Worm (Caenorhabditis elegans): ENCODE data around the gene him-18.

Gene him-18

ce11 chrIII:4739975-4740374 is 25.0 kb upstream of the him-18 start, which contains the start of gene ras-2:
ras-2 (minus strand) TSS chrIII:4740075.
- TF ChIP-seq snpc-4 (tag; optimal IDR thresholded peaks at IDR 0.05) (no peak), crh-2 (tag; optimal IDR thresholded peaks at IDR 0.05) (no peak), nhr-77 (tag; optimal IDR thresholded peaks at IDR 0.05) (no peak), ceh-16 (tag; optimal IDR thresholded peaks at IDR 0.05) (no peak), ama-1 (optimal IDR thresholded peaks at IDR 0.05) (no peak), mbf-1 (tag; optimal IDR thresholded peaks at IDR 0.05) (no peak), mdl-1 (tag; optimal IDR thresholded peaks at IDR 0.05) (no peak), R02D3.7 (tag; optimal IDR thresholded peaks at IDR 0.05) (no peak)

DNA sequence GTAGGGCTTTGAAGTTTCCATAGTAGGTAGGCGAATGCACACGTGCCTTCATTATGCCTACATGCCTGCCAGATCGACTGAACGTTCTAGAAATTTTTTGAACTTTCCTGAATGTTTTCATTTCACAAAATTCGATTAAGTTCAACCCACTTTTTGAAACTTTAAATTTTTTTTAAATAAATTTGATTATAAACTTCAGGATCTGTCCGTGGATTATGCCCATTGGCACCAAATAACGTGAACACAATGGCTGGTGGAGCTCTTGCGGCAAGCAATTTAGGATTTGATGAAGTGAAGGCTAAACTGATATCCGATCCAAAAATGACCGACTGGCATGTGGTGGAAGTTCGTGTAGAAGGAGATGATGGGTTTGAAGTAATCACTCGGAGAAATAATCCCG is 20.5 kb upstream of the him-18 start, which contains the start of gene F17C8.7:
Gene F17C8.7 (plus strand): TSS at position 301 of the 400 bp plus-strand sequence.
- TF ChIP-seq unc-62 (GFP tag; optimal IDR thresholded peaks at IDR 0.05) (no peak), elt-3 (tag; optimal IDR thresholded peaks at IDR 0.05) (no peak)

- TF ChIP-seq snpc-4 (tag; optimal IDR thresholded peaks at IDR 0.05) (no peak), nhr-10 (tag; optimal IDR thresholded peaks at IDR 0.05) (no peak), dmd-4 (tag; optimal IDR thresholded peaks at IDR 0.05) (no peak), lsy-2 (tag; optimal IDR thresholded peaks at IDR 0.05) (no peak), mbf-1 (tag; optimal IDR thresholded peaks at IDR 0.05) (no peak), unc-55 (GFP tag; optimal IDR thresholded peaks at IDR 0.05) (no peak)
Observed at ce11 chrIII:4734056-4734455, 19.1 kb upstream of the him-18 start, which contains the start of gene F17C8.9. F17C8.9 (plus strand) TSS chrIII:4734356.

DNA sequence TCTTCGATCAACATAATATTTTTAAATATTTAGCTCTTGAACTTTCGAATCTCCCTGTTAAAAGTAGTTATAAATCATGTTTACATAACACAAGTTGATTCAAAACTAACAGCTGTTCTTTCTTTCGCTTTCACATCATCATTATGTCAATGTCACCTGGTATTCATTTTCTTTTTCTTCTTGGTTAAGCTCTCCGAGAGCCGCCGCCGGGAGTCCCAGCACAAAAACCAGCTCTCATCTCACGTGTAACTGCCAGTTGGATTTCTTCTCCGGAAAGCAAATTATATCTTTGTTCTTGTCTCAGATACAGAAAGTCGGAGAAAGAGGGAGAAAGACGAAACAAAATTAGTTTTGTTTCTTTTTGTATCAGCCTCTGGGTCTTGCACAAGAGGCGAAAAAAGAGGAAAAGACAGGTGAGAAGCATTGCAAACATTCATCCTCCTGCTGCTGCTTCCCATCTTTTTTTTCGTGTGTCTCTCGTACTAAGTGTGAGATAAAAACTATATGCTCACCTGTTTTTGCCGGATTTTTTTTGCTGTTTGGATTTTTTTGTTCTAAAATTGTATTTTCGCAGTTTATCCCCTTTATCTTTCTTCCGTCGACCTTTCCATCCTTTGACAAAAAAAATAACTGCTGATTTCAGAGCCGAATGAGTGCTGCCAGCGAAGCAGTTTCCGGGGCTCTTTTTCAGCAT is 16.5 kb upstream of the him-18 start, which contains the start of gene F17C8.3:
Gene F17C8.3 (plus strand): TSS at position 644 of the 694 bp plus-strand sequence.
- no peak for TF ChIP-seq ztf-1 (GFP tag; conservative IDR thresholded peaks at IDR 0.05)
- TF ChIP-seq lsy-2 (tag; optimal IDR thresholded peaks at IDR 0.05) = peak in 1 of 2 experiments; percentile 56
- no peak for TF ChIP-seq zag-1 (tag; optimal IDR thresholded peaks at IDR 0.05)
- no peak for TF ChIP-seq crh-2 (tag; optimal IDR thresholded peaks at IDR 0.05)
- TF ChIP-seq F13H6.1 (tag; optimal IDR thresholded peaks at IDR 0.05) = peak; percentile 73
- TF ChIP-seq sma-3 (GFP tag; optimal IDR thresholded peaks at IDR 0.05) = no peak
- peak; percentile 32 for TF ChIP-seq mab-5 (tag; optimal IDR thresholded peaks at IDR 0.05)
- no peak for TF ChIP-seq R02D3.7 (tag; optimal IDR thresholded peaks at IDR 0.05)
- TF ChIP-seq ztf-4 (tag; optimal IDR thresholded peaks at IDR 0.05) = no peak
- no peak for TF ChIP-seq egl-27 (tag; optimal IDR thresholded peaks at IDR 0.05)
- TF ChIP-seq nhr-129 (tag; optimal IDR thresholded peaks at IDR 0.05) = peak; percentile 15
- TF ChIP-seq snpc-4 (tag; optimal IDR thresholded peaks at IDR 0.05) = no peak
- TF ChIP-seq unc-55 (GFP tag; optimal IDR thresholded peaks at IDR 0.05) = no peak
- TF ChIP-seq ceh-82 (tag; optimal IDR thresholded peaks at IDR 0.05) = no peak
- no peak for TF ChIP-seq unc-39 (tag; optimal IDR thresholded peaks at IDR 0.05)
- peak; percentile 47 for TF ChIP-seq C34F6.9 (tag; optimal IDR thresholded peaks at IDR 0.05)
- TF ChIP-seq nhr-23 (tag; optimal IDR thresholded peaks at IDR 0.05) = no peak
- TF ChIP-seq ceh-16 (tag; optimal IDR thresholded peaks at IDR 0.05) = no peak
- TF ChIP-seq blmp-1 (tag; optimal IDR thresholded peaks at IDR 0.05; ENCODE audit: insufficient read depth) = no peak
- no peak for TF ChIP-seq aly-2 (tag; optimal IDR thresholded peaks at IDR 0.05)
- TF ChIP-seq elt-3 (tag; optimal IDR thresholded peaks at IDR 0.05) = no peak
- no peak for TF ChIP-seq fos-1 (tag; optimal IDR thresholded peaks at IDR 0.05)
- TF ChIP-seq lin-13 (GFP tag; optimal IDR thresholded peaks at IDR 0.05) = no peak
- TF ChIP-seq nhr-12 (tag; optimal IDR thresholded peaks at IDR 0.05) = no peak
- peak; percentile 56 for TF ChIP-seq sma-9 (GFP tag; optimal IDR thresholded peaks at IDR 0.05)
- no peak for TF ChIP-seq sma-9 (tag; optimal IDR thresholded peaks at IDR 0.05)
- TF ChIP-seq ztf-11 (tag; optimal IDR thresholded peaks at IDR 0.05) = no peak
- TF ChIP-seq lin-11 (tag; optimal IDR thresholded peaks at IDR 0.05) = no peak
- no peak for TF ChIP-seq nhr-77 (tag; optimal IDR thresholded peaks at IDR 0.05)
- TF ChIP-seq nhr-21 (tag; optimal IDR thresholded peaks at IDR 0.05) = no peak

All from whole organism, L2 larva.